Worm (Caenorhabditis elegans) whole organism, midembryonic: ENCODE results near the gene C04G6.4.

Experiments used
- flt-1 ChIP-seq: fragments of 200-800 bp; sonication (Bioruptor generic); IDR thresholded peaks from 2 replicates; pipeline ENCODE4 v1.3.6; 2022; ENCODE audit warnings: missing genetic modification characterization, missing compliant biosample characterization
- klf-2 ChIP-seq: fragments of 200-800 bp; sonication (Bioruptor generic); conservative IDR thresholded peaks from 2 replicates; pipeline ENCODE4 v1.3.6; 2022; ENCODE audit warnings: missing genetic modification reagents, missing genetic modification characterization, missing compliant biosample characterization
- ref-1 ChIP-seq: fragments of 200-800 bp; sonication (Bioruptor generic); conservative IDR thresholded peaks from 2 replicates; pipeline ENCODE4 v1.3.6; 2022; ENCODE audit warnings: missing genetic modification reagents, missing genetic modification characterization, missing compliant biosample characterization
- tab-1 ChIP-seq: fragments of 200-800 bp; sonication (Bioruptor generic); IDR thresholded peaks from 2 replicates; pipeline ENCODE4 v1.3.6; 2022; ENCODE audit warnings: missing genetic modification characterization, missing compliant biosample characterization

- no peak for TF ChIP-seq klf-2
- no peak for TF ChIP-seq flt-1
- no peak for TF ChIP-seq ref-1 (GFP tag; lab: Robert Waterston, UW)
- no peak for TF ChIP-seq tab-1 (GFP tag; lab: Robert Waterston, UW)
Observed at ce11 chrII:5056254-5056653, 27.0 kb downstream of the C04G6.4 start.
